Fruit fly (Drosophila melanogaster): ENCODE results near the gene Gr23a.

The Gr23a gene

DNA sequence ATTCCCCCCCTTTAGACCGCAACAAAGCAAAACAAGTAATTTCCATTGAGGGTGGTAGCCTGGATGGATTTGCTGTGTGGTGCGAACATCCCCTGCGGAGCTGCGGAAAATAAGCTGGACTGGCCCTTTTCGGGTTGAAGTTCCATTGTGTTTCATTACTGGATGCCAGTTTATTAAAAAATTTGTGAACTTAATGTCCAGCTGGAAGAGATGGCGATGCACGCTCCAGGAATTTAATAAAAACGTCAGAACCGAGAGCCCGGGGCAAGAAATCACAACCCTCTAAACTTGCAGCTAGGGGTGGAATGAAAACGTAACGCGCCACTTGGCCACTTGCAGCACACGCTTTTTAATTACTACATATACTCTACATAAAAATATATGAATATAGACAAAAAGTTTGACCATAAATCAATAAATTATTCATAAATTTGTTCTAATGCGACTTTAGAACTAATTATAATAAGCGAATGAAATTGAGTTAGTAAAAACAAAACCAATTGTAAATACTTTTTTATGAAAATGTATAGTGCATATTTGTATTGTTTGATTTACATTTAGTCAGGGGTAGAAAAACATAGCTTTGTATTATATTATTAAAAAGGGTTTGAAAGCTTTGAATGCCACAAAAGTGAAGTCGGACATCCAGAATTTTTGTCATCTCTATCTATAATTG is 33.2 kb upstream of the Gr23a start:
- TF ChIP-seq corto (GFP tag; optimal IDR thresholded peaks at IDR 0.05) = no peak
- TF ChIP-seq CG9932 (GFP tag; IDR thresholded peaks at IDR 0.05) = no peak
- no peak for TF ChIP-seq CG2678 (tag; optimal IDR thresholded peaks at IDR 0.05)
- peak; percentile 31 for TF ChIP-seq Ssrp (tag; optimal IDR thresholded peaks at IDR 0.05)
- TF ChIP-seq CG15696 (tag; optimal IDR thresholded peaks at IDR 0.05) = no peak
- TF ChIP-seq D19A (tag; optimal IDR thresholded peaks at IDR 0.05) = peak; percentile 89
- no peak for TF ChIP-seq CG17829 (tag; optimal IDR thresholded peaks at IDR 0.05)
- TF ChIP-seq Jarid2 (GFP tag; optimal IDR thresholded peaks at IDR 0.05) = no peak
- TF ChIP-seq CG17612 (GFP tag; IDR thresholded peaks at IDR 0.05) = no peak
- TF ChIP-seq gem (tag; optimal IDR thresholded peaks at IDR 0.05) = peak; percentile 72
- no peak for TF ChIP-seq Atf3 (GFP tag; optimal IDR thresholded peaks at IDR 0.05)
- no peak for TF ChIP-seq pho (GFP tag; optimal IDR thresholded peaks at IDR 0.05)
- TF ChIP-seq CG15601 (tag; optimal IDR thresholded peaks at IDR 0.05) = peak; percentile 44
- TF ChIP-seq Bdp1 (GFP tag; optimal IDR thresholded peaks at IDR 0.05) = no peak
- peak; percentile 42 for TF ChIP-seq CG7556 (GFP tag; optimal IDR thresholded peaks at IDR 0.05)
- TF ChIP-seq danr (GFP tag; IDR thresholded peaks at IDR 0.05) = no peak
- TF ChIP-seq onecut (GFP tag; IDR thresholded peaks at IDR 0.05) = no peak
- no peak for TF ChIP-seq CG1602 (GFP tag; optimal IDR thresholded peaks at IDR 0.05)
- no peak for TF ChIP-seq Fer1 (GFP tag; optimal IDR thresholded peaks at IDR 0.05)
- TF ChIP-seq bsh (GFP tag; optimal IDR thresholded peaks at IDR 0.05) = peak in 1 of 2 experiments; percentile 58
- no peak for TF ChIP-seq CG3726 (GFP tag; IDR thresholded peaks at IDR 0.05)
- no peak for TF ChIP-seq Hmr (GFP tag; optimal IDR thresholded peaks at IDR 0.05)
- peak; percentile 42 for TF ChIP-seq PHDP (tag; optimal IDR thresholded peaks at IDR 0.05)
- no peak for TF ChIP-seq ftz-f1 (GFP tag; optimal IDR thresholded peaks at IDR 0.05)
- no peak for TF ChIP-seq CG10959 (GFP tag; IDR thresholded peaks at IDR 0.05)
- TF ChIP-seq unpg (GFP tag; optimal IDR thresholded peaks at IDR 0.05) = peak; percentile 16
- no peak for TF ChIP-seq CG8359 (GFP tag; optimal IDR thresholded peaks at IDR 0.05; ENCODE audit: borderline replicate concordance)
- TF ChIP-seq CG10147 (GFP tag; optimal IDR thresholded peaks at IDR 0.05) = no peak
- no peak for TF ChIP-seq CG5953 (GFP tag; IDR thresholded peaks at IDR 0.05)
- peak; percentile 21 for TF ChIP-seq Hey (tag; optimal IDR thresholded peaks at IDR 0.05)
- TF ChIP-seq ssp (GFP tag; IDR thresholded peaks at IDR 0.05) = no peak
- no peak for TF ChIP-seq sim (GFP tag; IDR thresholded peaks at IDR 0.05)
- TF ChIP-seq Dad (GFP tag; optimal IDR thresholded peaks at IDR 0.05) = no peak
- TF ChIP-seq CG13123 (GFP tag; optimal IDR thresholded peaks at IDR 0.05) = no peak
- no peak for TF ChIP-seq CG2120 (GFP tag; optimal IDR thresholded peaks at IDR 0.05)
- no peak for TF ChIP-seq Xbp1 (GFP tag; optimal IDR thresholded peaks at IDR 0.05)
- no peak for TF ChIP-seq CG6654 (GFP tag; optimal IDR thresholded peaks at IDR 0.05)
- TF ChIP-seq CG7839 (tag; optimal IDR thresholded peaks at IDR 0.05) = no peak
- TF ChIP-seq CG32772 (GFP tag; IDR thresholded peaks at IDR 0.05) = no peak
- TF ChIP-seq eyg (GFP tag; optimal IDR thresholded peaks at IDR 0.05) = no peak
- no peak for TF ChIP-seq ara (GFP tag; IDR thresholded peaks at IDR 0.05)
- no peak for TF ChIP-seq CG4730 (GFP tag; IDR thresholded peaks at IDR 0.05)
- peak; percentile 41 for TF ChIP-seq grau (tag; optimal IDR thresholded peaks at IDR 0.05)
- no peak for TF ChIP-seq CG34224 (GFP tag; IDR thresholded peaks at IDR 0.05; ENCODE audit: partially characterized antibody)
- TF ChIP-seq ase (GFP tag; IDR thresholded peaks at IDR 0.05) = no peak
- TF ChIP-seq Scr (GFP tag; IDR thresholded peaks at IDR 0.05; ENCODE audit: partially characterized antibody) = no peak
- peak; percentile 60 for TF ChIP-seq nerfin-1 (tag; optimal IDR thresholded peaks at IDR 0.05)
- TF ChIP-seq CG15073 (GFP tag; optimal IDR thresholded peaks at IDR 0.05) = no peak
- TF ChIP-seq Dll (GFP tag; IDR thresholded peaks at IDR 0.05; ENCODE audit: partially characterized antibody) = no peak
- peak; percentile 30 for TF ChIP-seq CG13424 (tag; optimal IDR thresholded peaks at IDR 0.05)

All from whole organism, embryonic.